Fruit fly (Drosophila melanogaster) whole organism, embryonic: ENCODE measurements around the gene His3.3A.

ENCODE experiments used
- Antp ChIP-seq: fragments of 200-800 bp; sonication (Bioruptor generic); optimal IDR thresholded peaks from 3 replicates; lab custom pipeline; 2016; ENCODE audit warnings: missing biosample characterization, missing genetic modification characterization
- Awh ChIP-seq: fragments of 200-800 bp; sonication (Bioruptor generic); IDR thresholded peaks from 2 replicates; pipeline ENCODE4, ENCODE4 v1.3.6; 2022; ENCODE audit warnings: missing biosample characterization, missing genetic modification characterization
- CG10431 ChIP-seq: fragments of 200-800 bp; sonication (Bioruptor generic); optimal IDR thresholded peaks from 3 replicates; lab custom pipeline; 2018; ENCODE audit warnings: missing biosample characterization, mild to moderate bottlenecking, missing genetic modification characterization
- CG10959 ChIP-seq: fragments of 200-800 bp; sonication (Bioruptor generic); IDR thresholded peaks from 2 replicates; pipeline ENCODE4 v1.3.6; 2022; ENCODE audit warnings: missing biosample characterization, missing genetic modification characterization
- CG11723 ChIP-seq: fragments of 200-800 bp; sonication (Bioruptor generic); optimal IDR thresholded peaks from 2 replicates; lab custom pipeline; 2017; ENCODE audit warnings: missing biosample characterization, mild to moderate bottlenecking, missing genetic modification characterization
- CG15011 ChIP-seq: fragments of 200-800 bp; sonication (Bioruptor generic); optimal IDR thresholded peaks from 3 replicates; lab custom pipeline; 2018; ENCODE audit warnings: missing biosample characterization, mild to moderate bottlenecking, missing genetic modification characterization
- CG15601 ChIP-seq: fragments of 200-800 bp; sonication (Bioruptor generic); optimal IDR thresholded peaks from 3 replicates; lab custom pipeline; 2019; ENCODE audit warnings: missing biosample characterization, mild to moderate bottlenecking, missing genetic modification characterization, moderate library complexity
- CG16863 ChIP-seq: fragments of 200-800 bp; sonication (Bioruptor generic); optimal IDR thresholded peaks from 3 replicates; lab custom pipeline; 2016; ENCODE audit warnings: missing biosample characterization, missing genetic modification characterization
- CG17359 ChIP-seq: fragments of 200-800 bp; sonication (Bioruptor generic); optimal IDR thresholded peaks from 3 replicates; lab custom pipeline; 2018; ENCODE audit warnings: missing biosample characterization, mild to moderate bottlenecking, missing genetic modification characterization, moderate library complexity
- CG2875 ChIP-seq: fragments of 200-800 bp; sonication (Bioruptor generic); optimal IDR thresholded peaks from 2 replicates; lab custom pipeline; 2017; ENCODE audit warnings: missing biosample characterization, mild to moderate bottlenecking, missing genetic modification characterization, missing genetic modification reagents
- CG30020 ChIP-seq: fragments of 200-800 bp; optimal IDR thresholded peaks from 2 replicates; lab custom pipeline; 2019; ENCODE audit warnings: missing biosample characterization, mild to moderate bottlenecking, missing genetic modification characterization, moderate library complexity
- CG5180 ChIP-seq: fragments of 200-800 bp; sonication (Bioruptor generic); optimal IDR thresholded peaks from 3 replicates; lab custom pipeline; 2017; ENCODE audit warnings: missing biosample characterization, missing genetic modification characterization, mild to moderate bottlenecking, moderate library complexity, missing genetic modification reagents
- Dad ChIP-seq: fragments of 200-800 bp; sonication (Bioruptor generic); optimal IDR thresholded peaks from 3 replicates; lab custom pipeline; 2016; ENCODE audit warnings: missing biosample characterization, missing genetic modification characterization
- Elba2 ChIP-seq: fragments of 200-800 bp; sonication (Bioruptor generic); optimal IDR thresholded peaks from 3 replicates; lab custom pipeline; 2016; ENCODE audit warnings: missing biosample characterization, missing genetic modification characterization
- HLH54F ChIP-seq: fragments of 200-800 bp; sonication (Bioruptor generic); optimal IDR thresholded peaks from 3 replicates; lab custom pipeline; 2016; ENCODE audit warnings: missing biosample characterization, missing genetic modification characterization
- MESR4 ChIP-seq: fragments of 200-800 bp; sonication (Bioruptor generic); optimal IDR thresholded peaks from 2 replicates; lab custom pipeline; 2018; ENCODE audit warnings: missing biosample characterization, mild to moderate bottlenecking, missing genetic modification characterization, moderate library complexity
- Mrtf ChIP-seq: fragments of 200-800 bp; sonication (Bioruptor generic); IDR thresholded peaks from 3 replicates; pipeline ENCODE4 v1.3.6; 2022; ENCODE audit warnings: missing biosample characterization, missing genetic modification characterization
- Myb ChIP-seq: fragments of 200-800 bp; sonication (Bioruptor generic); optimal IDR thresholded peaks from 2 replicates; lab custom pipeline; 2016; ENCODE audit warnings: missing biosample characterization, missing genetic modification characterization
- NK7.1 ChIP-seq: fragments of 200-800 bp; sonication (Bioruptor generic); optimal IDR thresholded peaks from 3 replicates; lab custom pipeline; 2016; ENCODE audit warnings: missing biosample characterization, missing genetic modification characterization
- Oaz ChIP-seq: fragments of 200-800 bp; sonication (Bioruptor generic); IDR thresholded peaks from 2 replicates; pipeline ENCODE4 v1.3.6; 2022; ENCODE audit warnings: missing biosample characterization, missing genetic modification characterization
- Oli ChIP-seq: fragments of 200-800 bp; sonication (Bioruptor generic); optimal IDR thresholded peaks from 2 replicates; lab custom pipeline; 2018; ENCODE audit warnings: missing biosample characterization, mild to moderate bottlenecking, missing genetic modification characterization, moderate library complexity
- Ravus ChIP-seq: fragments of 200-800 bp; sonication (Bioruptor generic); IDR thresholded peaks from 2 replicates; pipeline ENCODE4 v1.3.6; 2022; ENCODE audit warnings: missing biosample characterization, missing genetic modification characterization
- Side ChIP-seq: fragments of 200-800 bp; sonication (Bioruptor generic); optimal IDR thresholded peaks from 2 replicates; lab custom pipeline; 2016; ENCODE audit warnings: missing biosample characterization, missing genetic modification characterization
- Sry-β ChIP-seq: fragments of 200-800 bp; sonication (Bioruptor generic); optimal IDR thresholded peaks from 2 replicates; lab custom pipeline; 2018; ENCODE audit warnings: missing biosample characterization, mild to moderate bottlenecking, missing genetic modification characterization, moderate library complexity
- Usf ChIP-seq: fragments of 200-800 bp; sonication (Bioruptor generic); optimal IDR thresholded peaks from 2 replicates; lab custom pipeline; 2017; ENCODE audit warnings: missing genotype, missing biosample characterization, missing genetic modification characterization
- abd-A ChIP-seq: fragments of 200-800 bp; sonication (Bioruptor generic); optimal IDR thresholded peaks from 3 replicates; lab custom pipeline; 2019; ENCODE audit warnings: missing biosample characterization, mild to moderate bottlenecking, missing genetic modification characterization, moderate library complexity
- al ChIP-seq: fragments of 200-800 bp; sonication (Bioruptor generic); IDR thresholded peaks from 2 replicates; pipeline ENCODE4 v1.3.6; 2022; ENCODE audit warnings: missing biosample characterization, missing genetic modification characterization
- bbx ChIP-seq: fragments of 200-800 bp; sonication (Bioruptor generic); IDR thresholded peaks from 2 replicates; pipeline ENCODE4 v1.3.6; 2022; ENCODE audit warnings: missing biosample characterization, missing genetic modification characterization; ENCODE audit not compliant: partially characterized antibody
- chinmo ChIP-seq: fragments of 200-800 bp; sonication (Bioruptor generic); IDR thresholded peaks from 4 replicates; pipeline ENCODE4 v1.3.6; 2022; ENCODE audit warnings: missing biosample characterization, missing genetic modification characterization; ENCODE audit not compliant: partially characterized antibody
- chn ChIP-seq: fragments of 200-800 bp; sonication (Bioruptor generic); optimal IDR thresholded peaks from 2 replicates; lab custom pipeline; 2016; ENCODE audit warnings: missing biosample characterization, missing genetic modification characterization
- crp ChIP-seq, 2 experiments: fragments of 200-800 bp; sonication (Bioruptor generic); optimal IDR thresholded peaks; 2 replicates in 1 of 2; 3 replicates in 1 of 2; lab custom pipeline; 2017; ENCODE audit warnings: missing biosample characterization in 2 of 2, missing genetic modification characterization in 2 of 2, mild to moderate bottlenecking in 1 of 2, moderate library complexity in 1 of 2
- cwo ChIP-seq: fragments of 200-800 bp; sonication (Bioruptor generic); optimal IDR thresholded peaks from 3 replicates; lab custom pipeline; 2017; ENCODE audit warnings: missing biosample characterization, missing genetic modification characterization, mild to moderate bottlenecking, moderate library complexity, missing genetic modification reagents
- da ChIP-seq: fragments of 200-800 bp; sonication (Bioruptor generic); optimal IDR thresholded peaks from 2 replicates; lab custom pipeline; 2016; ENCODE audit warnings: missing biosample characterization, missing genetic modification characterization
- dmrt99B ChIP-seq: fragments of 200-800 bp; sonication (Bioruptor generic); optimal IDR thresholded peaks from 2 replicates; lab custom pipeline; 2018; ENCODE audit warnings: missing biosample characterization, mild to moderate bottlenecking, missing genetic modification characterization, moderate library complexity
- fd96Cb ChIP-seq: fragments of 200-800 bp; sonication (Bioruptor generic); optimal IDR thresholded peaks from 2 replicates; lab custom pipeline; 2018; ENCODE audit warnings: missing biosample characterization, mild to moderate bottlenecking, missing genetic modification characterization, moderate library complexity
- gcm ChIP-seq: fragments of 200-800 bp; sonication (Bioruptor generic); optimal IDR thresholded peaks from 2 replicates; lab custom pipeline; 2019; ENCODE audit warnings: missing biosample characterization, mild to moderate bottlenecking, missing genetic modification characterization, moderate library complexity
- gcm2 ChIP-seq: fragments of 200-800 bp; sonication (Bioruptor generic); optimal IDR thresholded peaks from 2 replicates; lab custom pipeline; 2016; ENCODE audit warnings: missing biosample characterization, missing genetic modification characterization
- grau ChIP-seq: fragments of 200-800 bp; optimal IDR thresholded peaks from 3 replicates; lab custom pipeline; 2019; ENCODE audit warnings: missing biosample characterization, mild to moderate bottlenecking, missing genetic modification characterization, moderate library complexity
- gro ChIP-seq: fragments of 200-800 bp; sonication (Bioruptor generic); optimal IDR thresholded peaks from 2 replicates; lab custom pipeline; 2016; ENCODE audit warnings: missing biosample characterization, missing genetic modification characterization
- ham ChIP-seq: fragments of 200-800 bp; sonication (Bioruptor generic); IDR thresholded peaks from 2 replicates; pipeline ENCODE4 v1.3.6; 2022; ENCODE audit warnings: missing biosample characterization, missing genetic modification characterization
- hkb ChIP-seq, 2 experiments: fragments of 200-800 bp in 1 of 2; fragments of >200 bp in 1 of 2; sonication (Bioruptor generic) in 1 of 2; IDR thresholded peaks in 1 of 2; optimal IDR thresholded peaks in 1 of 2; 2 replicates each; pipeline versions ENCODE4 v1.3.6 to Lab custom; 2017 to 2022; ENCODE audit warnings: missing biosample characterization in 1 of 2, missing genetic modification characterization in 1 of 2
- hth ChIP-seq: fragments of >200 bp; optimal IDR thresholded peaks from 2 replicates; lab custom pipeline; 2017; ENCODE audit warnings: inconsistent platforms
- onecut ChIP-seq: fragments of 200-800 bp; sonication (Bioruptor generic); IDR thresholded peaks from 2 replicates; pipeline ENCODE4 v1.3.6; 2022; ENCODE audit warnings: missing biosample characterization, missing genetic modification characterization
- pb ChIP-seq: fragments of 200-800 bp; sonication (Bioruptor generic); optimal IDR thresholded peaks from 3 replicates; lab custom pipeline; 2016; ENCODE audit warnings: missing biosample characterization, missing genetic modification characterization
- pzg ChIP-seq: fragments of 200-800 bp; sonication (Bioruptor generic); optimal IDR thresholded peaks from 3 replicates; lab custom pipeline; 2018; ENCODE audit warnings: missing biosample characterization, mild to moderate bottlenecking, missing genetic modification characterization, moderate library complexity
- sens ChIP-seq: fragments of 200-800 bp; sonication (Bioruptor generic); peaks from one replicate; lab custom pipeline; 2016; ENCODE audit warnings: missing biosample characterization, missing genetic modification characterization
- ttk ChIP-seq: fragments of 200-800 bp; sonication (Bioruptor generic); IDR thresholded peaks from 2 replicates; pipeline ENCODE4 v2.1.2; 2022; ENCODE audit warnings: missing biosample characterization, missing genetic modification characterization
- wor ChIP-seq: fragments of 200-800 bp; sonication (Bioruptor generic); IDR thresholded peaks from 2 replicates; pipeline ENCODE4 v1.3.6; 2022; ENCODE audit warnings: missing biosample characterization, missing genetic modification characterization
- z ChIP-seq: fragments of 200-800 bp; sonication (Bioruptor generic); IDR thresholded peaks from 3 replicates; pipeline ENCODE4 v1.3.6; 2022; ENCODE audit warnings: missing biosample characterization, missing genetic modification characterization
- zf30C ChIP-seq: fragments of 200-800 bp; sonication (Bioruptor generic); optimal IDR thresholded peaks from 3 replicates; lab custom pipeline; 2018; ENCODE audit warnings: missing biosample characterization, mild to moderate bottlenecking, missing genetic modification characterization

Gene His3.3A

DNA sequence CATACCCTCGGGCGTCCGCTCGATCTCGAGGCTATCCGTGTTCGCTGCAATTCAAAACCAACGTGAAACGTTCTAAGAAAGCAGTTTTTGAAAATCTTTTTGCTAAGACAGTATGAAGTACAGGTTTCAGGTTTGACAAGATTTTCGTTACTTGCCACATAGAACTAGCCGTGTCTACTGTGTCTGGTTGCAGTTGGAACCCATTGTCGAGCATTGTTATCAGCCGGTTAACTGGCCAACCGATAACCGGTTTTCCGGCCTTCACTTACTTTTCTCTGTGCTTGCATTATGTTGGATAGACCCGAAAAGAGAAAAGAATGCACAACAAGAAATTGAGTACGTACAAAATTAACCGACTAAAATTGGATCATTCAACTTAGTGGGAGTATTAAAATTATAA lies 4.9 kb upstream of the His3.3A start:
- TF ChIP-seq ttk (GFP tag; lab: Robert Waterston, UW) (peak; percentile 38; the same call in 1 of the 2 replicates), al (GFP tag; lab: Robert Waterston, UW) (no peak), Sry-β (GFP tag; lab: Kevin White, UChicago) (no peak), Awh (GFP tag; lab: Robert Waterston, UW) (no peak), Side (GFP tag; lab: Kevin White, UChicago) (no peak), Myb (no peak), CG15601 (tag; lab: Kevin White, UChicago) (peak; percentile 29), dmrt99B (tag; lab: Kevin White, UChicago) (no peak), Elba2 (GFP tag; lab: Kevin White, UChicago) (no peak), chn (GFP tag; lab: Kevin White, UChicago) (no peak), gro (GFP tag; lab: Kevin White, UChicago) (no peak), Oaz (GFP tag; lab: Robert Waterston, UW) (no peak), CG5180 (GFP tag; lab: Kevin White, UChicago) (peak; percentile 93), bbx (GFP tag; lab: Robert Waterston, UW) (0 out of 2 replicates have a peak, but pooled peaks have one; percentile 15), CG10959 (GFP tag; lab: Robert Waterston, UW) (no peak), cwo (GFP tag; lab: Kevin White, UChicago) (no peak), zf30C (GFP tag; lab: Kevin White, UChicago) (peak; percentile 67), gcm2 (GFP tag; lab: Kevin White, UChicago) (no peak)
- TF ChIP-seq, all 482 proteins: peak for 5

DNA sequence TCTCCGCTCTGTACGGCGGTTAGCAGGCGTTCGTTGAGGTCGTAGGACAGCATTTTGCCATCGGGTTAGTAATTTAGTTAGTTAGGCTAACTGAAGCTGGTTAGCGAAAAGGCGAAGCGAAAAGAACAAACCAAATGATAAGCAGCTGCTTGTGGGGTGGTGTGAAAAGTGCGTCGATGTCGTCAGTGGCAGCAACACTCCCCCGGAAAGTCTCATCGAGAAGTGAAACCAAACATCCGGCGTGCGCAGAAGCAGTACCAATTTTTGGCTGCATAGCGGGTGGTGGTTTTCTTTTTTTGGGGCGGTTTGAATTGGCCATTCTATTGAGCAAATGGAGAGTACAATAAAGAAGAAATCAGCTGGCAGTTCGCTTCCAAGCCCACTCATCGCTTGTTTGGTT lies 4.0 kb upstream of the His3.3A start, which contains the start of gene CG9121:
TSS of gene CG9121 (minus strand) at position 238 of the 400 bp plus-strand sequence.
- TF ChIP-seq CG15011 (GFP tag; lab: Kevin White, UChicago) (no peak), hth (lab: Kevin White, UChicago) (no peak), Dad (GFP tag; lab: Kevin White, UChicago) (no peak), fd96Cb (no peak), sens (peak; percentile 12), CG11723 (GFP tag; lab: Kevin White, UChicago) (no peak), Mrtf (GFP tag; lab: Robert Waterston, UW) (no peak), ttk (GFP tag; lab: Robert Waterston, UW) (no peak), da (no peak), z (no peak), grau (tag; lab: Kevin White, UChicago) (no peak), wor (GFP tag; lab: Robert Waterston, UW) (no peak), Ravus (GFP tag; lab: Robert Waterston, UW) (no peak), pzg (GFP tag; lab: Kevin White, UChicago) (peak; percentile 7), Usf (GFP tag; lab: Kevin White, UChicago) (no peak), CG16863 (GFP tag; lab: Kevin White, UChicago) (no peak), ham (GFP tag; lab: Robert Waterston, UW) (no peak), hkb (optimal IDR thresholded peaks at IDR 0.05; lab: Kevin White, UChicago) (no peak), hkb (GFP tag; IDR thresholded peaks at IDR 0.05; lab: Robert Waterston, UW) (no peak), CG2875 (GFP tag; lab: Kevin White, UChicago) (no peak), crp (GFP tag; optimal IDR thresholded peaks at IDR 0.05; lab: Kevin White, UChicago) (peak in 1 of 2 experiments; percentile 48), chinmo (peak; percentile 71; the same call in 1 of the 4 replicates), abd-A (tag; lab: Kevin White, UChicago) (peak; percentile 67), NK7.1 (GFP tag; lab: Kevin White, UChicago) (no peak), CG30020 (tag; lab: Kevin White, UChicago) (no peak), pb (GFP tag; lab: Kevin White, UChicago) (no peak), HLH54F (no peak), Antp (no peak), onecut (no peak), gcm (GFP tag; lab: Kevin White, UChicago) (no peak), Oli (no peak), CG10431 (no peak), CG17359 (tag; lab: Kevin White, UChicago) (no peak), dmrt99B (tag; lab: Kevin White, UChicago) (no peak), MESR4 (GFP tag; lab: Kevin White, UChicago) (peak; percentile 47)
